Fruit fly (Drosophila melanogaster) whole organism, embryonic: ENCODE data around the gene CG3529.

Experiments
- Asciz ChIP-seq: fragments of 200-800 bp; sonication (Bioruptor generic); optimal IDR thresholded peaks from 2 replicates; lab custom pipeline; 2017; ENCODE audit warnings: missing biosample characterization, mild to moderate bottlenecking, missing genetic modification characterization, missing genetic modification reagents
- Awh ChIP-seq: fragments of 200-800 bp; sonication (Bioruptor generic); IDR thresholded peaks from 2 replicates; pipeline ENCODE4, ENCODE4 v1.3.6; 2022; ENCODE audit warnings: missing biosample characterization, missing genetic modification characterization
- B-H2 ChIP-seq: fragments of 200-800 bp; sonication (Bioruptor generic); optimal IDR thresholded peaks from 2 replicates; lab custom pipeline; 2018; ENCODE audit warnings: missing biosample characterization, mild to moderate bottlenecking, missing genetic modification characterization
- BEAF-32 ChIP-seq: fragments of 200-800 bp; sonication (Bioruptor generic); optimal IDR thresholded peaks from 3 replicates; lab custom pipeline; 2017; ENCODE audit warnings: missing biosample characterization, missing genetic modification characterization, mild to moderate bottlenecking, moderate library complexity, missing genetic modification reagents
- CG10462 ChIP-seq: fragments of 200-800 bp; sonication (Bioruptor generic); optimal IDR thresholded peaks from 2 replicates; lab custom pipeline; 2016; ENCODE audit warnings: missing biosample characterization, missing genetic modification characterization
- CG10543 ChIP-seq: fragments of 200-800 bp; sonication (Bioruptor generic); optimal IDR thresholded peaks from 3 replicates; lab custom pipeline; 2017; ENCODE audit warnings: missing biosample characterization, mild to moderate bottlenecking, missing genetic modification characterization, moderate library complexity
- CG10654 ChIP-seq: fragments of 200-800 bp; sonication (Bioruptor generic); optimal IDR thresholded peaks from 2 replicates; lab custom pipeline; 2016; ENCODE audit warnings: missing biosample characterization, missing genetic modification characterization
- CG11696 ChIP-seq: fragments of 200-800 bp; sonication (Bioruptor generic); IDR thresholded peaks from 2 replicates; pipeline ENCODE4 v1.3.6; 2022; ENCODE audit warnings: missing biosample characterization, missing genetic modification characterization
- CG14014 ChIP-seq: fragments of 200-800 bp; sonication (Bioruptor generic); IDR thresholded peaks from 2 replicates; pipeline ENCODE4 v1.3.6; 2022; ENCODE audit warnings: missing biosample characterization, missing genetic modification characterization
- CG2889 ChIP-seq: fragments of 200-800 bp; sonication (Bioruptor generic); IDR thresholded peaks from 3 replicates; pipeline ENCODE4 v1.3.6; 2022; ENCODE audit warnings: missing biosample characterization, missing genetic modification characterization
- CG30403 ChIP-seq: fragments of 200-800 bp; sonication (Bioruptor generic); optimal IDR thresholded peaks from 3 replicates; lab custom pipeline; 2016; ENCODE audit warnings: missing biosample characterization, missing genetic modification characterization
- CG34422 ChIP-seq: fragments of 200-800 bp; sonication (Bioruptor generic); IDR thresholded peaks from 3 replicates; pipeline ENCODE4 v1.3.6; 2022; ENCODE audit warnings: missing biosample characterization, missing genetic modification characterization
- CG3726 ChIP-seq: fragments of 200-800 bp; sonication (Bioruptor generic); IDR thresholded peaks from 3 replicates; pipeline ENCODE4, ENCODE4 v1.3.6; 2022; ENCODE audit warnings: missing biosample characterization, missing genetic modification characterization
- CG5180 ChIP-seq: fragments of 200-800 bp; sonication (Bioruptor generic); optimal IDR thresholded peaks from 3 replicates; lab custom pipeline; 2017; ENCODE audit warnings: missing biosample characterization, missing genetic modification characterization, mild to moderate bottlenecking, moderate library complexity, missing genetic modification reagents
- CG6254 ChIP-seq: fragments of 200-800 bp; sonication (Bioruptor generic); optimal IDR thresholded peaks from 3 replicates; lab custom pipeline; 2017; ENCODE audit warnings: mild to moderate bottlenecking, missing biosample characterization, missing genetic modification reagents, missing genetic modification characterization
- Dad ChIP-seq: fragments of 200-800 bp; sonication (Bioruptor generic); optimal IDR thresholded peaks from 3 replicates; lab custom pipeline; 2016; ENCODE audit warnings: missing biosample characterization, missing genetic modification characterization
- Dek ChIP-seq: fragments of 200-800 bp; sonication (Bioruptor generic); optimal IDR thresholded peaks from 3 replicates; lab custom pipeline; 2019; ENCODE audit warnings: missing biosample characterization, mild to moderate bottlenecking, missing genetic modification characterization, moderate library complexity
- HmgD ChIP-seq: fragments of 200-800 bp; sonication (Bioruptor generic); optimal IDR thresholded peaks from 3 replicates; lab custom pipeline; 2016; ENCODE audit warnings: missing biosample characterization, missing genetic modification characterization
- Lim3 ChIP-seq: fragments of 200-800 bp; sonication (Bioruptor generic); IDR thresholded peaks from 2 replicates; pipeline ENCODE4 v1.3.6; 2022; ENCODE audit warnings: missing biosample characterization, missing genetic modification characterization
- Mrtf ChIP-seq: fragments of 200-800 bp; sonication (Bioruptor generic); IDR thresholded peaks from 3 replicates; pipeline ENCODE4 v1.3.6; 2022; ENCODE audit warnings: missing biosample characterization, missing genetic modification characterization
- NC2β ChIP-seq: fragments of 200-800 bp; sonication (Bioruptor generic); optimal IDR thresholded peaks from 2 replicates; lab custom pipeline; 2016; ENCODE audit warnings: missing biosample characterization, missing genetic modification characterization
- Sox102F ChIP-seq: fragments of 200-800 bp; sonication (Bioruptor generic); optimal IDR thresholded peaks from 2 replicates; lab custom pipeline; 2018; ENCODE audit warnings: missing biosample characterization, mild to moderate bottlenecking, missing genetic modification characterization, moderate library complexity
- Stat92E ChIP-seq, 3 experiments: fragments of >200 bp in 2 of 3; fragments of 200-800 bp in 1 of 3; sonication (Bioruptor generic) in 1 of 3; optimal IDR thresholded peaks; 2 replicates each; lab custom pipeline; 2017 to 2019; ENCODE audit warnings: missing biosample characterization in 3 of 3, missing genetic modification characterization in 3 of 3, mild to moderate bottlenecking in 1 of 3, moderate library complexity in 1 of 3
- TFAM ChIP-seq: fragments of 200-800 bp; sonication (Bioruptor generic); optimal IDR thresholded peaks from 2 replicates; lab custom pipeline; 2017; ENCODE audit warnings: missing biosample characterization, missing genetic modification characterization, inconsistent platforms
- Usf ChIP-seq: fragments of 200-800 bp; sonication (Bioruptor generic); optimal IDR thresholded peaks from 2 replicates; lab custom pipeline; 2017; ENCODE audit warnings: missing genotype, missing biosample characterization, missing genetic modification characterization
- ash1 ChIP-seq: fragments of 200-800 bp; sonication (Bioruptor generic); optimal IDR thresholded peaks from 2 replicates; lab custom pipeline; 2018; ENCODE audit warnings: missing biosample characterization, mild to moderate bottlenecking, missing genetic modification characterization
- az2 ChIP-seq: fragments of 200-800 bp; sonication (Bioruptor generic); optimal IDR thresholded peaks from 3 replicates; lab custom pipeline; 2016; ENCODE audit warnings: missing biosample characterization, missing genetic modification characterization
- bsh ChIP-seq, 2 experiments: fragments of 200-800 bp; sonication (Bioruptor generic); optimal IDR thresholded peaks; 2 replicates each; lab custom pipeline; 2017 to 2018; ENCODE audit warnings: mild to moderate bottlenecking in 2 of 2, missing biosample characterization in 2 of 2, missing genetic modification characterization in 2 of 2, moderate library complexity in 1 of 2
- cg ChIP-seq: fragments of 200-800 bp; sonication (Bioruptor generic); optimal IDR thresholded peaks from 3 replicates; lab custom pipeline; 2019; ENCODE audit warnings: missing biosample characterization, mild to moderate bottlenecking, missing genetic modification characterization, moderate library complexity
- corto ChIP-seq: fragments of 200-800 bp; sonication (Bioruptor generic); optimal IDR thresholded peaks from 2 replicates; lab custom pipeline; 2016; ENCODE audit warnings: missing biosample characterization, mild to moderate bottlenecking, missing genetic modification characterization, moderate library complexity
- croc ChIP-seq: fragments of 200-800 bp; sonication (Bioruptor generic); conservative IDR thresholded peaks from 3 replicates; pipeline ENCODE4 v1.3.6; 2022; ENCODE audit warnings: missing biosample characterization, missing genetic modification characterization
- crol ChIP-seq: fragments of 200-800 bp; sonication (Bioruptor generic); IDR thresholded peaks from 2 replicates; pipeline ENCODE4 v1.3.6; 2022; ENCODE audit warnings: missing biosample characterization, missing genetic modification characterization
- dan ChIP-seq: fragments of 200-800 bp; sonication (Bioruptor generic); IDR thresholded peaks from 2 replicates; pipeline ENCODE4 v1.3.6; 2022; ENCODE audit warnings: missing biosample characterization, missing genetic modification characterization
- dati ChIP-seq: fragments of 200-800 bp; sonication (Bioruptor generic); IDR thresholded peaks from 2 replicates; pipeline ENCODE4 v1.3.6; 2022; ENCODE audit warnings: missing biosample characterization, missing genetic modification characterization
- disco-r ChIP-seq: fragments of 200-800 bp; sonication (Bioruptor generic); optimal IDR thresholded peaks from 2 replicates; lab custom pipeline; 2016; ENCODE audit warnings: missing biosample characterization, missing genetic modification characterization
- ewg ChIP-seq: fragments of 200-800 bp; sonication (Bioruptor generic); optimal IDR thresholded peaks from 3 replicates; lab custom pipeline; 2017; ENCODE audit warnings: mild to moderate bottlenecking, missing biosample characterization, missing genetic modification reagents, missing genetic modification characterization
- gsb-n ChIP-seq: fragments of 200-800 bp; sonication (Bioruptor generic); optimal IDR thresholded peaks from 3 replicates; lab custom pipeline; 2018; ENCODE audit warnings: missing biosample characterization, mild to moderate bottlenecking, missing genetic modification characterization
- inv ChIP-seq: fragments of 200-800 bp; sonication (Bioruptor generic); IDR thresholded peaks from 2 replicates; pipeline ENCODE4 v1.3.6; 2022; ENCODE audit warnings: missing biosample characterization, missing genetic modification characterization; ENCODE audit not compliant: partially characterized antibody
- kay ChIP-seq: fragments of 200-800 bp; sonication (Bioruptor generic); optimal IDR thresholded peaks from 2 replicates; lab custom pipeline; 2016; ENCODE audit warnings: missing biosample characterization, missing genetic modification characterization
- mam ChIP-seq: fragments of 200-800 bp; sonication (Bioruptor generic); optimal IDR thresholded peaks from 3 replicates; lab custom pipeline; 2016; ENCODE audit warnings: missing biosample characterization, missing genetic modification characterization
- odd ChIP-seq: fragments of 200-800 bp; sonication (Bioruptor generic); optimal IDR thresholded peaks from 2 replicates; lab custom pipeline; 2017; ENCODE audit warnings: missing biosample characterization, mild to moderate bottlenecking, missing genetic modification characterization
- pfk ChIP-seq: fragments of 200-800 bp; sonication (Bioruptor generic); optimal IDR thresholded peaks from 2 replicates; lab custom pipeline; 2018; ENCODE audit warnings: missing biosample characterization, mild to moderate bottlenecking, missing genetic modification characterization, moderate library complexity
- pho ChIP-seq: fragments of 200-800 bp; sonication (Bioruptor generic); optimal IDR thresholded peaks from 2 replicates; lab custom pipeline; 2016; ENCODE audit warnings: missing biosample characterization, missing genetic modification characterization
- prd ChIP-seq, 3 experiments: fragments of >200 bp in 2 of 3; fragments of 200-800 bp in 1 of 3; sonication (Bioruptor generic) in 1 of 3; optimal IDR thresholded peaks in 2 of 3; IDR thresholded peaks in 1 of 3; 2 replicates in 2 of 3; 3 replicates in 1 of 3; pipeline versions ENCODE4 v1.3.6 to Lab custom; 2017 to 2022; ENCODE audit warnings: missing biosample characterization in 1 of 3, missing genetic modification characterization in 1 of 3
- sc ChIP-seq, 3 experiments: fragments of >200 bp in 2 of 3; fragments of 200-800 bp in 1 of 3; sonication (Bioruptor generic) in 1 of 3; optimal IDR thresholded peaks; 2 replicates in 2 of 3; 3 replicates in 1 of 3; lab custom pipeline; 2017; ENCODE audit warnings: mild to moderate bottlenecking in 1 of 3, missing biosample characterization in 1 of 3, missing genetic modification characterization in 1 of 3, missing genetic modification reagents in 1 of 3
- seq ChIP-seq: fragments of 200-800 bp; sonication (Bioruptor generic); IDR thresholded peaks from 2 replicates; pipeline ENCODE4 v1.3.6; 2022; ENCODE audit warnings: missing biosample characterization, missing genetic modification characterization
- vvl ChIP-seq: fragments of 200-800 bp; sonication (Bioruptor generic); IDR thresholded peaks from 2 replicates; pipeline ENCODE4 v1.3.6; 2022; ENCODE audit warnings: missing biosample characterization, missing genetic modification characterization
- zen ChIP-seq: fragments of 200-800 bp; sonication (Bioruptor generic); optimal IDR thresholded peaks from 3 replicates; lab custom pipeline; 2018; ENCODE audit warnings: missing biosample characterization, mild to moderate bottlenecking, missing genetic modification characterization, moderate library complexity

The CG3529 gene

dm6 chr3L:9462247-9462769 lies 15.6 kb downstream of the CG3529 start (continued):
- TF ChIP-seq inv (GFP tag; lab: Robert Waterston, UW) (no peak), Lim3 (GFP tag; lab: Robert Waterston, UW) (no peak), CG10543 (GFP tag; lab: Kevin White, UChicago) (peak; percentile 79), CG5180 (GFP tag; lab: Kevin White, UChicago) (peak; percentile 81), B-H2 (peak; percentile 57), zen (tag; lab: Kevin White, UChicago) (peak; percentile 70), CG10462 (peak; percentile 64), Asciz (GFP tag; lab: Kevin White, UChicago) (peak; percentile 93), ash1 (GFP tag; lab: Kevin White, UChicago) (peak; percentile 20), gsb-n (peak; percentile 91), NC2β (peak; percentile 67), CG34422 (GFP tag; lab: Robert Waterston, UW) (no peak; the same call in 1 of the 3 replicates), Awh (GFP tag; lab: Robert Waterston, UW) (peak; percentile 31; the same call in 1 of the 2 replicates), CG14014 (GFP tag; lab: Robert Waterston, UW) (peak; percentile 78), CG2889 (no peak), Usf (GFP tag; lab: Kevin White, UChicago) (peak; percentile 47), dati (GFP tag; lab: Robert Waterston, UW) (no peak; the same call in 1 of the 2 replicates), odd (GFP tag; lab: Kevin White, UChicago) (peak; percentile 91), sc (optimal IDR thresholded peaks at IDR 0.05; lab: Kevin White, UChicago) (no peak), sc (GFP tag; optimal IDR thresholded peaks at IDR 0.05; lab: Kevin White, UChicago) (peak; percentile 82), ewg (peak; percentile 69), croc (GFP tag; lab: Robert Waterston, UW) (peak; percentile 59), BEAF-32 (GFP tag; lab: Kevin White, UChicago) (no peak), az2 (peak; percentile 84), Dek (tag; lab: Kevin White, UChicago) (peak; percentile 89), mam (peak; percentile 63), vvl (peak; percentile 91), CG10654 (peak; percentile 74), Dad (peak; percentile 77), HmgD (GFP tag; lab: Kevin White, UChicago) (no peak), bsh (GFP tag; optimal IDR thresholded peaks at IDR 0.05; lab: Kevin White, UChicago) (peak; percentile 84 to 92), CG11696 (GFP tag; lab: Robert Waterston, UW) (peak; percentile 35; the same call in 1 of the 2 replicates), corto (GFP tag; lab: Kevin White, UChicago) (peak; percentile 56), Sox102F (GFP tag; lab: Kevin White, UChicago) (peak; percentile 88), CG3726 (GFP tag; lab: Robert Waterston, UW) (no peak), crol (GFP tag; lab: Robert Waterston, UW) (no peak; the same call in 1 of the 2 replicates), seq (peak; percentile 82), cg (GFP tag; lab: Kevin White, UChicago) (no peak), TFAM (GFP tag; lab: Kevin White, UChicago) (peak; percentile 50), kay (GFP tag; lab: Kevin White, UChicago) (peak; percentile 75), pfk (GFP tag; lab: Kevin White, UChicago) (no peak), CG6254 (GFP tag; lab: Kevin White, UChicago) (peak; percentile 88), disco-r (GFP tag; lab: Kevin White, UChicago) (peak; percentile 59), Stat92E (GFP tag; optimal IDR thresholded peaks at IDR 0.05; lab: Kevin White, UChicago) (peak in 1 of 3 experiments; percentile 95), CG30403 (GFP tag; lab: Kevin White, UChicago) (peak; percentile 93), prd (optimal IDR thresholded peaks at IDR 0.05; lab: Kevin White, UChicago) (no peak), prd (GFP tag; IDR thresholded peaks at IDR 0.05; lab: Robert Waterston, UW) (peak; percentile 79), pho (GFP tag; lab: Kevin White, UChicago) (peak; percentile 81), Mrtf (GFP tag; lab: Robert Waterston, UW) (peak; percentile 65; the same call in 1 of the 3 replicates), dan (GFP tag; lab: Robert Waterston, UW) (no peak)
